Fruit fly (Drosophila melanogaster): ENCODE results near the gene mRpL36.

- TF ChIP-seq ssp (GFP tag; IDR thresholded peaks at IDR 0.05) (no peak), so (GFP tag; IDR thresholded peaks at IDR 0.05) (no peak), CG1024 (GFP tag; IDR thresholded peaks at IDR 0.05) (no peak), usp (GFP tag; optimal IDR thresholded peaks at IDR 0.05) (no peak), trh (GFP tag; optimal IDR thresholded peaks at IDR 0.05) (no peak), zen (tag; optimal IDR thresholded peaks at IDR 0.05) (no peak), btn (GFP tag; optimal IDR thresholded peaks at IDR 0.05) (no peak), CG13424 (tag; optimal IDR thresholded peaks at IDR 0.05) (no peak)
These were observed 48.8 kb downstream of the mRpL36 start for dm6 chr3L:8076160-8076559.

Data from whole organism, embryonic.